Worm (Caenorhabditis elegans): ENCODE measurements around the gene ZK354.3.
"Not testable (repeated sequence)": the region's sequence is repeated elsewhere in the genome, so short reads cannot be mapped to it uniquely, and the experiment has no call there.

DNA sequence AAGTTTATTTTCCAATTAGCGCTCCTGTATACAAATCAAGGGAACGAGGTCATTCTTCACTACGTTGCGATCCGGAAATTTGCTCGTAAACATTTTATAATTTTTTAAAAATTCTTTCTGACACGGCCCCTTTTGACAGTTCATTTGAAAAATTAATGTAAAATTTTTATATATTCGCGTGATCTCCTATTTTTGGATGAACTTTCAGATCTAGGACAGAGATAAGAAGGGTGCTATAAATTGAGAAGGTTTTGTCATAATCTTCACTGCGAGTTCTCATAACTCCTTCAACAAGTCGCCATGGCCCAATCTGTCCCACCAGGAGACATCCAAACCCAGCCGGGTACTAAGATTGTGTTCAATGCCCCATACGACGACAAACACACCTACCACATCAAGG, 49.6 kb upstream of the ZK354.3 start, which contains the start of gene msp-19:
- TF ChIP-seq med-1 (GFP tag; optimal IDR thresholded peaks at IDR 0.05; ENCODE audit: insufficient read depth); tab-1 (GFP tag; IDR thresholded peaks at IDR 0.05); flt-1 (GFP tag; IDR thresholded peaks at IDR 0.05); klf-2 (GFP tag; conservative IDR thresholded peaks at IDR 0.05); cog-1 (tag; optimal IDR thresholded peaks at IDR 0.05); T22C8.4 (GFP tag; IDR thresholded peaks at IDR 0.05); ref-1 (GFP tag; conservative IDR thresholded peaks at IDR 0.05): not testable (repeated sequence)

Measured in whole organism, midembryonic.